ENCODE assay signal across 6 fruit fly cellular contexts in genomic region chr3L:20395257-20395909, dm6.
A peak's percentile ranks its signal among the peaks of the same experiment; 100 is the strongest.
TF ChIP-seq lines count a peak whose summit lies in the region.

No protein-coding gene starts in this region.

- peak; percentile 63 for TF ChIP-seq CTCF in whole organism, embryonic (GFP tag; optimal IDR thresholded peaks at IDR 0.05; lab: Kevin White, UChicago)

TF ChIP-seq in whole organism, 6 proteins besides CTCF, POLR2A, EP300 and RAD21:
- TF ChIP-seq Dll (optimal IDR thresholded peaks at IDR 0.05; lab: Kevin White, UChicago) = no peak
- TF ChIP-seq pan (optimal IDR thresholded peaks at IDR 0.05; lab: Kevin White, UChicago) = peak; percentile 67
- no peak for TF ChIP-seq usp (GFP tag; optimal IDR thresholded peaks at IDR 0.05; lab: Kevin White, UChicago)

TF ChIP-seq in whole organism, adult, 20 proteins besides CTCF, POLR2A, EP300 and RAD21 (continues in another document):
- TF ChIP-seq cic (GFP tag; optimal IDR thresholded peaks at IDR 0.05; lab: Kevin White, UChicago) (peak; percentile 94), Clk (GFP tag; optimal IDR thresholded peaks at IDR 0.05; lab: Kevin White, UChicago) (peak; percentile 46), cnc (optimal IDR thresholded peaks at IDR 0.05; lab: Kevin White, UChicago) (peak in 1 of 2 experiments; percentile 29), CG7045 (GFP tag; optimal IDR thresholded peaks at IDR 0.05; lab: Kevin White, UChicago) (peak; percentile 30), CG11617 (GFP tag; optimal IDR thresholded peaks at IDR 0.05; lab: Kevin White, UChicago) (peak; percentile 55), bab1 (GFP tag; optimal IDR thresholded peaks at IDR 0.05; lab: Kevin White, UChicago) (peak; percentile 66), tj (GFP tag; optimal IDR thresholded peaks at IDR 0.05; lab: Kevin White, UChicago) (peak; percentile 95), toe (GFP tag; optimal IDR thresholded peaks at IDR 0.05; lab: Kevin White, UChicago) (no peak), CG7101 (tag; optimal IDR thresholded peaks at IDR 0.05; lab: Kevin White, UChicago) (peak; percentile 66), Mnt (GFP tag; optimal IDR thresholded peaks at IDR 0.05; lab: Kevin White, UChicago) (peak; percentile 72), Hr96 (GFP tag; optimal IDR thresholded peaks at IDR 0.05; lab: Kevin White, UChicago) (peak; percentile 18), CG1620 (GFP tag; optimal IDR thresholded peaks at IDR 0.05; lab: Kevin White, UChicago) (no peak), CG14711 (tag; optimal IDR thresholded peaks at IDR 0.05; lab: Kevin White, UChicago) (no peak), CG33017 (tag; optimal IDR thresholded peaks at IDR 0.05; lab: Kevin White, UChicago) (peak; percentile 60), pad (GFP tag; optimal IDR thresholded peaks at IDR 0.05; lab: Kevin White, UChicago) (peak; percentile 50), ovo (GFP tag; optimal IDR thresholded peaks at IDR 0.05; lab: Kevin White, UChicago) (no peak), CG5204 (GFP tag; optimal IDR thresholded peaks at IDR 0.05; lab: Kevin White, UChicago) (peak; percentile 38)

TF ChIP-seq in whole organism, embryonic, 481 proteins besides CTCF, POLR2A, EP300 and RAD21 (continues in another document):
- TF ChIP-seq nerfin-2 (GFP tag; IDR thresholded peaks at IDR 0.05; lab: Robert Waterston, UW; ENCODE audit: partially characterized antibody) (no peak), Gug (GFP tag; IDR thresholded peaks at IDR 0.05; lab: Robert Waterston, UW) (peak; percentile 17; the same call in 1 of the 4 replicates), Vsx1 (GFP tag; optimal IDR thresholded peaks at IDR 0.05; lab: Kevin White, UChicago) (no peak), D19B (GFP tag; optimal IDR thresholded peaks at IDR 0.05; lab: Kevin White, UChicago) (peak; percentile 99), CG6654 (GFP tag; optimal IDR thresholded peaks at IDR 0.05; lab: Kevin White, UChicago) (no peak), chn (GFP tag; optimal IDR thresholded peaks at IDR 0.05; lab: Kevin White, UChicago) (no peak), org-1 (GFP tag; optimal IDR thresholded peaks at IDR 0.05; lab: Kevin White, UChicago) (no peak), chm (GFP tag; IDR thresholded peaks at IDR 0.05; lab: Robert Waterston, UW) (peak; percentile 29; the same call in 1 of the 2 replicates), nau (GFP tag; optimal IDR thresholded peaks at IDR 0.05; lab: Kevin White, UChicago) (no peak), CG17912 (GFP tag; optimal IDR thresholded peaks at IDR 0.05; lab: Kevin White, UChicago) (no peak), HLH3B (GFP tag; IDR thresholded peaks at IDR 0.05; lab: Robert Waterston, UW) (no peak), lab (GFP tag; optimal IDR thresholded peaks at IDR 0.05; lab: Kevin White, UChicago) (peak; percentile 65), CG11085 (GFP tag; IDR thresholded peaks at IDR 0.05; lab: Robert Waterston, UW) (no peak), toy (GFP tag; IDR thresholded peaks at IDR 0.05; lab: Robert Waterston, UW) (no peak), CG11247 (GFP tag; IDR thresholded peaks at IDR 0.05; lab: Robert Waterston, UW) (no peak), trh (GFP tag; optimal IDR thresholded peaks at IDR 0.05; lab: Kevin White, UChicago) (no peak), B-H2 (GFP tag; optimal IDR thresholded peaks at IDR 0.05; lab: Kevin White, UChicago) (peak; percentile 75), CG9876 (GFP tag; optimal IDR thresholded peaks at IDR 0.05; lab: Kevin White, UChicago) (no peak), Stat92E (GFP tag; optimal IDR thresholded peaks at IDR 0.05; lab: Kevin White, UChicago) (no peak)

TF ChIP-seq in whole organism, prepupa, 60 proteins besides CTCF, POLR2A, EP300 and RAD21 (continues in another document):
- peak; percentile 38 for TF ChIP-seq esn (GFP tag; optimal IDR thresholded peaks at IDR 0.05; lab: Kevin White, UChicago)
- TF ChIP-seq fd59A (GFP tag; optimal IDR thresholded peaks at IDR 0.05; lab: Kevin White, UChicago) = no peak
- TF ChIP-seq cyc (GFP tag; optimal IDR thresholded peaks at IDR 0.05; lab: Kevin White, UChicago) = peak; percentile 3
- peak; percentile 26 for TF ChIP-seq topi (GFP tag; optimal IDR thresholded peaks at IDR 0.05; lab: Kevin White, UChicago)
- TF ChIP-seq Sox14 (GFP tag; optimal IDR thresholded peaks at IDR 0.05; lab: Kevin White, UChicago) = peak; percentile 11
- TF ChIP-seq CG10669 (GFP tag; optimal IDR thresholded peaks at IDR 0.05; lab: Kevin White, UChicago) = no peak
- peak; percentile 66 for TF ChIP-seq Eip78C (GFP tag; lab: Kevin White, UChicago)
- TF ChIP-seq achi (GFP tag; optimal IDR thresholded peaks at IDR 0.05; lab: Kevin White, UChicago) = no peak
- TF ChIP-seq CG32006 (GFP tag; optimal IDR thresholded peaks at IDR 0.05; lab: Kevin White, UChicago) = no peak
- TF ChIP-seq vri (GFP tag; optimal IDR thresholded peaks at IDR 0.05; lab: Kevin White, UChicago) = peak; percentile 91
- no peak for TF ChIP-seq Sox15 (GFP tag; optimal IDR thresholded peaks at IDR 0.05; lab: Kevin White, UChicago)
- no peak for TF ChIP-seq fkh (GFP tag; optimal IDR thresholded peaks at IDR 0.05; lab: Kevin White, UChicago)
- no peak for TF ChIP-seq net (GFP tag; optimal IDR thresholded peaks at IDR 0.05; lab: Kevin White, UChicago)
- TF ChIP-seq dsx (GFP tag; optimal IDR thresholded peaks at IDR 0.05; lab: Kevin White, UChicago; ENCODE audit: poor library complexity, severe bottlenecking) = no peak
- TF ChIP-seq Gug (GFP tag; IDR thresholded peaks at IDR 0.05; lab: Robert Waterston, UW) = no peak
- TF ChIP-seq CG31627 (GFP tag; optimal IDR thresholded peaks at IDR 0.05; lab: Kevin White, UChicago) = no peak
- peak; percentile 5 for TF ChIP-seq Eip93F (GFP tag; optimal IDR thresholded peaks at IDR 0.05; lab: Kevin White, UChicago)
- TF ChIP-seq lz (GFP tag; optimal IDR thresholded peaks at IDR 0.05; lab: Kevin White, UChicago) = peak; percentile 14
- TF ChIP-seq Hr38 (GFP tag; optimal IDR thresholded peaks at IDR 0.05; lab: Kevin White, UChicago) = no peak
- TF ChIP-seq CG1621 (tag; optimal IDR thresholded peaks at IDR 0.05; lab: Kevin White, UChicago) = no peak

TF ChIP-seq in whole organism, pupa, 21 proteins besides CTCF, POLR2A, EP300 and RAD21:
- TF ChIP-seq gl (tag; optimal IDR thresholded peaks at IDR 0.05; lab: Kevin White, UChicago) = no peak
- 0 out of 3 replicates have a peak, but pooled peaks have one; percentile 13 for TF ChIP-seq fd96Ca (GFP tag; IDR thresholded peaks at IDR 0.05; lab: Robert Waterston, UW)
- TF ChIP-seq Pif1A (GFP tag; optimal IDR thresholded peaks at IDR 0.05; lab: Kevin White, UChicago) = no peak
- peak; percentile 7 for TF ChIP-seq Pif1B (GFP tag; optimal IDR thresholded peaks at IDR 0.05; lab: Kevin White, UChicago)
- TF ChIP-seq CG34367 (tag; optimal IDR thresholded peaks at IDR 0.05; lab: Kevin White, UChicago) = no peak

TF ChIP-seq in whole organism, wandering third instar larva, 38 proteins besides CTCF, POLR2A, EP300 and RAD21:
- TF ChIP-seq dsf (GFP tag; optimal IDR thresholded peaks at IDR 0.05; lab: Kevin White, UChicago; ENCODE audit: borderline replicate concordance) = no peak
- no peak for TF ChIP-seq Dif (GFP tag; optimal IDR thresholded peaks at IDR 0.05; lab: Kevin White, UChicago; ENCODE audit: partially characterized antibody)
- no peak for TF ChIP-seq dmrt93B (GFP tag; optimal IDR thresholded peaks at IDR 0.05; lab: Kevin White, UChicago)
- TF ChIP-seq CrebA (GFP tag; optimal IDR thresholded peaks at IDR 0.05; lab: Kevin White, UChicago; ENCODE audit: borderline replicate concordance) = no peak
- TF ChIP-seq CG32264 (GFP tag; optimal IDR thresholded peaks at IDR 0.05; lab: Kevin White, UChicago) = peak; percentile 33
- no peak for TF ChIP-seq Myc (optimal IDR thresholded peaks at IDR 0.05; lab: Kevin White, UChicago)
- peak; percentile 8 for TF ChIP-seq sv (GFP tag; optimal IDR thresholded peaks at IDR 0.05; lab: Kevin White, UChicago)
- no peak for TF ChIP-seq CG9705 (GFP tag; optimal IDR thresholded peaks at IDR 0.05; lab: Kevin White, UChicago)
- peak; percentile 46 for TF ChIP-seq Sp1 (GFP tag; optimal IDR thresholded peaks at IDR 0.05; lab: Kevin White, UChicago)
- TF ChIP-seq sage (GFP tag; optimal IDR thresholded peaks at IDR 0.05; lab: Kevin White, UChicago) = no peak
- peak; percentile 3 for TF ChIP-seq Hr83 (GFP tag; optimal IDR thresholded peaks at IDR 0.05; lab: Kevin White, UChicago; ENCODE audit: poor library complexity, severe bottlenecking)
- peak; percentile 62 for TF ChIP-seq rgr (GFP tag; optimal IDR thresholded peaks at IDR 0.05; lab: Kevin White, UChicago)
- peak; percentile 54 for TF ChIP-seq ey (GFP tag; optimal IDR thresholded peaks at IDR 0.05; lab: Kevin White, UChicago)
- peak; percentile 53 for TF ChIP-seq br (GFP tag; optimal IDR thresholded peaks at IDR 0.05; lab: Kevin White, UChicago)
- no peak for TF ChIP-seq N (GFP tag; optimal IDR thresholded peaks at IDR 0.05; lab: Kevin White, UChicago)
- TF ChIP-seq Mio (GFP tag; optimal IDR thresholded peaks at IDR 0.05; lab: Kevin White, UChicago) = no peak
- peak; percentile 68 for TF ChIP-seq fru (GFP tag; optimal IDR thresholded peaks at IDR 0.05; lab: Kevin White, UChicago)
- peak; percentile 50 for TF ChIP-seq woc (GFP tag; optimal IDR thresholded peaks at IDR 0.05; lab: Kevin White, UChicago)
- TF ChIP-seq HLH106 (tag; optimal IDR thresholded peaks at IDR 0.05; lab: Kevin White, UChicago) = peak; percentile 25
- TF ChIP-seq Abd-B (GFP tag; optimal IDR thresholded peaks at IDR 0.05; lab: Kevin White, UChicago) = no peak
- no peak for TF ChIP-seq pan (optimal IDR thresholded peaks at IDR 0.05; lab: Kevin White, UChicago)
- peak; percentile 30 for TF ChIP-seq Hnf4 (GFP tag; optimal IDR thresholded peaks at IDR 0.05; lab: Kevin White, UChicago)
- TF ChIP-seq usp (GFP tag; optimal IDR thresholded peaks at IDR 0.05; lab: Kevin White, UChicago) = no peak
- TF ChIP-seq brk (GFP tag; optimal IDR thresholded peaks at IDR 0.05; lab: Kevin White, UChicago) = peak; percentile 29
- no peak for TF ChIP-seq Vsx2 (GFP tag; optimal IDR thresholded peaks at IDR 0.05; lab: Kevin White, UChicago; ENCODE audit: partially characterized antibody)
- TF ChIP-seq h (GFP tag; optimal IDR thresholded peaks at IDR 0.05; lab: Kevin White, UChicago) = peak; percentile 68
- peak; percentile 58 for TF ChIP-seq OdsH (GFP tag; optimal IDR thresholded peaks at IDR 0.05; lab: Kevin White, UChicago)
- no peak for TF ChIP-seq Rel (GFP tag; optimal IDR thresholded peaks at IDR 0.05; lab: Kevin White, UChicago)
- peak; percentile 91 for TF ChIP-seq Rel (tag; optimal IDR thresholded peaks at IDR 0.05; lab: Kevin White, UChicago)
- TF ChIP-seq psq (GFP tag; optimal IDR thresholded peaks at IDR 0.05; lab: Kevin White, UChicago) = peak; percentile 59
- no peak for TF ChIP-seq Hr78 (GFP tag; optimal IDR thresholded peaks at IDR 0.05; lab: Kevin White, UChicago)
- TF ChIP-seq foxo (GFP tag; optimal IDR thresholded peaks at IDR 0.05; lab: Kevin White, UChicago) = peak in 1 of 2 experiments; percentile 71
